Worm (Caenorhabditis elegans) whole organism, L4 larva: ENCODE results near the gene F27E5.5.

Experiments used
- D1046.2 ChIP-seq: fragments of 200-800 bp; sonication (Bioruptor generic); IDR thresholded peaks from 2 replicates; pipeline ENCODE4 v1.3.6; 2022; ENCODE audit warnings: missing genetic modification characterization, missing compliant biosample characterization
- F10B5.3 ChIP-seq: sonication (generic microtip); optimal IDR thresholded peaks from 2 replicates; lab custom pipeline; 2016; ENCODE audit warnings: mild to moderate bottlenecking, missing genetic modification characterization, missing compliant biosample characterization
- R02D3.7 ChIP-seq: fragments of 150-350 bp; sonication (generic microtip); optimal IDR thresholded peaks from 3 replicates; lab custom pipeline; 2014; ENCODE audit warnings: missing biosample characterization, missing genetic modification characterization
- Y48G9A.11 ChIP-seq: fragments of 200-800 bp; sonication (Bioruptor generic); IDR thresholded peaks from 2 replicates; pipeline ENCODE4 v1.3.6; 2022; ENCODE audit warnings: missing genetic modification reagents, missing genetic modification characterization, missing compliant biosample characterization
- Y75B8A.6 ChIP-seq: fragments of 200-800 bp; sonication (Bioruptor generic); IDR thresholded peaks from 2 replicates; pipeline ENCODE4 v1.3.6; 2022; ENCODE audit warnings: missing genetic modification reagents, missing genetic modification characterization, missing compliant biosample characterization
- ZK337.2 ChIP-seq: fragments of 200-800 bp; sonication (Bioruptor generic); IDR thresholded peaks from 2 replicates; pipeline ENCODE4 v1.3.6; 2022; ENCODE audit warnings: missing genetic modification reagents, missing genetic modification characterization, missing compliant biosample characterization
- ZK546.5 ChIP-seq, 2 experiments: sonication (generic microtip); optimal IDR thresholded peaks; 2 replicates each; lab custom pipeline; 2017; ENCODE audit warnings: missing biosample characterization in 2 of 2, missing genetic modification characterization in 2 of 2
- ceh-44 ChIP-seq: fragments of 200-800 bp; sonication (Bioruptor generic); IDR thresholded peaks from 2 replicates; pipeline ENCODE4 v1.3.6; 2022; ENCODE audit warnings: missing genetic modification reagents, missing genetic modification characterization, missing compliant biosample characterization
- ces-1 ChIP-seq: fragments of 150-350 bp; sonication (generic microtip); optimal IDR thresholded peaks from 4 replicates; lab custom pipeline; 2014; ENCODE audit warnings: missing biosample characterization, missing genetic modification reagents, missing genetic modification characterization
- ctbp-1 ChIP-seq: fragments of 200-800 bp; sonication (Bioruptor generic); IDR thresholded peaks from 2 replicates; pipeline ENCODE4 v1.3.6; 2022; ENCODE audit warnings: missing genetic modification reagents, missing genetic modification characterization, missing compliant biosample characterization
- dmd-6 ChIP-seq: fragments of 200-800 bp; sonication (Bioruptor generic); IDR thresholded peaks from 2 replicates; pipeline ENCODE4 v1.3.6; 2022; ENCODE audit warnings: missing genetic modification reagents, missing genetic modification characterization, missing compliant biosample characterization
- dmd-8 ChIP-seq: fragments of 200-800 bp; sonication (Bioruptor generic); IDR thresholded peaks from 2 replicates; pipeline ENCODE4 v1.3.6; 2022; ENCODE audit warnings: missing genetic modification characterization, missing compliant biosample characterization
- dpl-1 ChIP-seq: fragments of 150-350 bp; optimal IDR thresholded peaks from 2 replicates; lab custom pipeline; 2014; ENCODE audit warnings: missing biosample characterization, missing genetic modification reagents, missing genetic modification characterization
- egl-43 ChIP-seq: fragments of 200-800 bp; sonication (Bioruptor generic); IDR thresholded peaks from 2 replicates; pipeline ENCODE4 v1.3.6; 2022; ENCODE audit warnings: missing genetic modification reagents, missing genetic modification characterization, missing compliant biosample characterization
- hif-1 ChIP-seq, 2 experiments: sonication (generic microtip); optimal IDR thresholded peaks; 2 replicates each; lab custom pipeline; 2016 to 2017; ENCODE audit warnings: missing compliant biosample characterization in 2 of 2, missing genetic modification characterization in 2 of 2, missing genetic modification reagents in 2 of 2, missing genotype in 2 of 2, mild to moderate bottlenecking in 1 of 2
- lin-1 ChIP-seq: fragments of 200-800 bp; sonication (Bioruptor generic); IDR thresholded peaks from 2 replicates; pipeline ENCODE4 v1.3.6; 2022; ENCODE audit warnings: missing genetic modification reagents, missing genetic modification characterization, missing compliant biosample characterization
- lin-29 ChIP-seq: fragments of 200-800 bp; sonication (Bioruptor generic); IDR thresholded peaks from 2 replicates; pipeline ENCODE4 v1.3.6; 2022; ENCODE audit warnings: missing genetic modification reagents, missing genetic modification characterization, missing compliant biosample characterization
- lin-38 ChIP-seq: fragments of 200-800 bp; sonication (Bioruptor generic); IDR thresholded peaks from 2 replicates; pipeline ENCODE4 v1.3.6; 2022; ENCODE audit warnings: missing genetic modification reagents, missing genetic modification characterization, missing compliant biosample characterization
- lin-39 ChIP-seq: fragments of 150-350 bp; optimal IDR thresholded peaks from 2 replicates; lab custom pipeline; 2014; ENCODE audit warnings: missing biosample characterization, missing genetic modification reagents, missing genetic modification characterization
- lsy-2 ChIP-seq, 2 experiments: fragments of 150-350 bp in 1 of 2; sonication (generic microtip) in 1 of 2; optimal IDR thresholded peaks; 2 replicates each; lab custom pipeline; 2014 to 2017; ENCODE audit warnings: missing biosample characterization in 2 of 2, missing genetic modification characterization in 2 of 2
- mdl-1 ChIP-seq, 2 experiments: fragments of 150-350 bp in 1 of 2; sonication (generic microtip) in 1 of 2; optimal IDR thresholded peaks; 2 replicates each; lab custom pipeline; 2014 to 2017; ENCODE audit warnings: missing biosample characterization in 2 of 2, missing genetic modification characterization in 2 of 2
- mes-2 ChIP-seq: sonication (generic microtip); optimal IDR thresholded peaks from 2 replicates; lab custom pipeline; 2016; ENCODE audit warnings: missing genotype, mild to moderate bottlenecking, missing genetic modification characterization, missing compliant biosample characterization; ENCODE audit not compliant: poor library complexity, severe bottlenecking
- nhr-10 ChIP-seq: fragments of 150-350 bp; optimal IDR thresholded peaks from 2 replicates; lab custom pipeline; 2014; ENCODE audit warnings: missing biosample characterization, missing genetic modification characterization
- nhr-102 ChIP-seq: sonication (generic microtip); optimal IDR thresholded peaks from 2 replicates; lab custom pipeline; 2016; ENCODE audit warnings: mild to moderate bottlenecking, missing genetic modification characterization, moderate library complexity, missing compliant biosample characterization
- nhr-25 ChIP-seq: sonication (generic microtip); optimal IDR thresholded peaks from 2 replicates; lab custom pipeline; 2017; ENCODE audit warnings: missing genetic modification characterization, mild to moderate bottlenecking, missing compliant biosample characterization, antibody characterized with exemption, moderate library complexity, borderline replicate concordance; ENCODE audit not compliant: insufficient read depth
- nhr-42 ChIP-seq: fragments of 200-800 bp; sonication (Bioruptor generic); IDR thresholded peaks from 2 replicates; pipeline ENCODE4 v1.3.6; 2022; ENCODE audit warnings: missing genetic modification characterization, missing compliant biosample characterization
- nhr-6 ChIP-seq: fragments of 150-350 bp; optimal IDR thresholded peaks from 2 replicates; lab custom pipeline; 2014; ENCODE audit warnings: missing biosample characterization, missing genetic modification characterization
- pha-4 ChIP-seq, 2 experiments: fragments of 150-350 bp in 1 of 2; fragments of 200-800 bp in 1 of 2; sonication (Bioruptor generic) in 1 of 2; IDR thresholded peaks in 1 of 2; optimal IDR thresholded peaks in 1 of 2; 2 replicates each; pipeline versions ENCODE4 v1.3.6 to Lab custom; 2014 to 2022; ENCODE audit warnings: missing genetic modification characterization in 2 of 2, missing genetic modification reagents in 2 of 2, missing biosample characterization in 1 of 2, missing compliant biosample characterization in 1 of 2
- php-3 ChIP-seq: fragments of 200-800 bp; sonication (Bioruptor generic); IDR thresholded peaks from 2 replicates; pipeline ENCODE4 v1.3.6; 2022; ENCODE audit warnings: missing genetic modification reagents, missing genetic modification characterization, missing compliant biosample characterization
- rbr-2 ChIP-seq: sonication (generic microtip); optimal IDR thresholded peaks from 2 replicates; lab custom pipeline; 2016; ENCODE audit warnings: missing genotype, missing genetic modification characterization, missing compliant biosample characterization
- saeg-2 ChIP-seq: fragments of 200-800 bp; sonication (Bioruptor generic); IDR thresholded peaks from 2 replicates; pipeline ENCODE4 v1.3.6; 2022; ENCODE audit warnings: missing genetic modification reagents, missing genetic modification characterization, missing compliant biosample characterization
- snpc-4 ChIP-seq: fragments of 150-350 bp; optimal IDR thresholded peaks from 2 replicates; lab custom pipeline; 2014; ENCODE audit warnings: missing biosample characterization, missing genetic modification characterization
- spr-3 ChIP-seq: fragments of 200-800 bp; sonication (Bioruptor generic); optimal IDR thresholded peaks from 2 replicates; lab custom pipeline; 2018; ENCODE audit warnings: mild to moderate bottlenecking, missing genetic modification characterization, missing compliant biosample characterization
- unc-130 ChIP-seq: sonication (generic microtip); optimal IDR thresholded peaks from 2 replicates; lab custom pipeline; 2016; ENCODE audit warnings: missing genetic modification reagents, missing genetic modification characterization, missing compliant biosample characterization
- unc-39 ChIP-seq: sonication (generic microtip); optimal IDR thresholded peaks from 2 replicates; lab custom pipeline; 2017; ENCODE audit warnings: missing biosample characterization, missing genetic modification characterization
- zag-1 ChIP-seq: fragments of 150-350 bp; optimal IDR thresholded peaks from 2 replicates; lab custom pipeline; 2014; ENCODE audit warnings: missing biosample characterization, missing genetic modification characterization
- zip-2 ChIP-seq: fragments of 150-350 bp; optimal IDR thresholded peaks from 2 replicates; lab custom pipeline; 2014; ENCODE audit warnings: missing biosample characterization, missing genetic modification characterization
- ztf-11 ChIP-seq: fragments of 150-350 bp; optimal IDR thresholded peaks from 2 replicates; lab custom pipeline; 2014; ENCODE audit warnings: missing biosample characterization, missing genetic modification characterization
- ztf-7 ChIP-seq: fragments of 150-350 bp; optimal IDR thresholded peaks from 2 replicates; lab custom pipeline; 2014; ENCODE audit warnings: missing biosample characterization, missing genetic modification characterization

Gene F27E5.5

DNA sequence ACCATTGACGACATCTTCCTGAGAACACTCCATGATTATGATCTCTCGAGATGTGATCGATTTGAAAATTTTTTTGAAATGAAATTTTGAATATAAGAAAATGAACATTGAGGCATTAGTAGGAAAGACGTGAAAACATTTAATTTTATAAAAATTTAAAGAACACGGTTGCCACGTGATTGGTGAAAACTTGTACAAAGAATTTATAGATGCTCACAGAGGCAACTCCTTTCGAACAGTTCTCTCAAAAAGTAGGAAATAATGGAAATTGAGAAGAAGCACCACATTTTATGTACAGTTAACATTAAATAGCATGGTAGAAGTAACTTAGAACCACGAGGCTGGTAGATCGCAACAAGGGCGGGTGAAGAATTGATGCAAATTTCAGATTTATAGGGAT, 24.8 kb downstream of the F27E5.5 start, which contains the start of gene ZK945.6:
Gene ZK945.6 (minus strand): TSS at position 101 of the 400 bp plus-strand sequence.
- no peak for TF ChIP-seq lin-29
- TF ChIP-seq lin-39 (tag; lab: Kevin White, UChicago): no peak
- TF ChIP-seq ceh-44 (GFP tag; lab: Robert Waterston, UW): no peak
- TF ChIP-seq unc-130 (GFP tag; lab: Kevin White, UChicago): no peak
- no peak for TF ChIP-seq nhr-10 (tag; lab: Kevin White, UChicago)
- TF ChIP-seq lsy-2 (tag; optimal IDR thresholded peaks at IDR 0.05; lab: Kevin White, UChicago): no peak
- TF ChIP-seq dmd-8 (GFP tag; lab: Robert Waterston, UW): no peak
- no peak for TF ChIP-seq lin-38 (GFP tag; lab: Robert Waterston, UW)
- no peak for TF ChIP-seq php-3
- no peak for TF ChIP-seq ces-1 (GFP tag; lab: Kevin White, UChicago)
- no peak for TF ChIP-seq F10B5.3 (tag; lab: Kevin White, UChicago)
- TF ChIP-seq zag-1 (tag; lab: Kevin White, UChicago): no peak
- no peak for TF ChIP-seq dmd-6
- no peak for TF ChIP-seq hif-1 (tag; optimal IDR thresholded peaks at IDR 0.05; lab: Kevin White, UChicago)
- TF ChIP-seq snpc-4 (tag; lab: Kevin White, UChicago): no peak

DNA sequence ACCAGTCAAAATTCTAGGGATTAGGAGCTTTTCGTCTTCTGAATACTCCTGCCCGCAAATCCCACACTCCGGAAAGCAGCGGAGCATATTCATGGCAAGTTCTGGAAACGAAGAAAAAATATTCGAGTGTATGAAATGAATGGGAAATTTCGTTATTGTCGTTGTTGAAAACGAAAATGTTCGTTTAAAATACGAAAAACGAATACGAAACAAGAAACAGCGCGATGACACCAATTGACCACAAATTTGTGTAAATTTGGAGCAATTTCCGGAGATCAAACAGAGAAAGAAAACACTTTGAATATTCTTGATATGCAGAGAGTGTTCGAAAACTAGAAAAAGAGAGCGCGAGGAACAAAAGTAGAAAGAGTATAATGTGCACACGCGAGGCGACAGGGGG, 26.1 kb downstream of the F27E5.5 start, which contains the start of gene ZK945.4:
Gene ZK945.4 (minus strand): TSS at position 101 of the 400 bp plus-strand sequence.
- TF ChIP-seq zip-2 (tag; lab: Kevin White, UChicago) (no peak), ctbp-1 (GFP tag; lab: Robert Waterston, UW) (no peak), unc-39 (tag; lab: Kevin White, UChicago) (no peak), nhr-25 (tag; lab: Kevin White, UChicago) (no peak), Y48G9A.11 (GFP tag; lab: Robert Waterston, UW) (no peak), egl-43 (GFP tag; lab: Robert Waterston, UW) (no peak), dmd-8 (GFP tag; lab: Robert Waterston, UW) (no peak), mdl-1 (tag; optimal IDR thresholded peaks at IDR 0.05; lab: Kevin White, UChicago) (no peak), nhr-6 (tag; lab: Kevin White, UChicago) (no peak), ZK337.2 (GFP tag; lab: Robert Waterston, UW) (no peak), saeg-2 (no peak), ZK546.5 (tag; optimal IDR thresholded peaks at IDR 0.05; lab: Kevin White, UChicago) (no peak), ztf-7 (no peak), Y75B8A.6 (GFP tag; lab: Robert Waterston, UW) (no peak), D1046.2 (GFP tag; lab: Robert Waterston, UW) (no peak), lin-1 (no peak)

DNA sequence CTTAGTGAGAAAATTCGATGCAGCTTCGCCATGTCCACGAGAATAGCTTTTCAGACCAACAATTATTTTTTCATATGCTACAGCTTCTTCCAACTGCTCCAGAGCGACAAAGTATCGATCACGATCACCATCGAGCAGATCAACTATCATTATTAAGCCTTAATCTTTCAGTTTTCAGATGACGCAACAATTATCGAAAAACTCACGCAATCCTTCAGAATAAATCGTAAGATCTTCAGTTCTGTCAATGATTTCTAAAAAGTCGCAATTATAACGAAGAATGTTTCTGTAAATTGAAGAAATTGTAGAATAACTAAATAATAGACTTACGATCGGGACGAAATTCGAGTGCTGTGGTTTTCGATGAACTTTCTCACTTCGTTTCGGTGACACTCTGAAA, 28.4 kb downstream of the F27E5.5 start:
- TF ChIP-seq ztf-11 (tag; lab: Kevin White, UChicago): no peak
- TF ChIP-seq nhr-42 (GFP tag; lab: Robert Waterston, UW): no peak
- TF ChIP-seq rbr-2 (tag; lab: Kevin White, UChicago): no peak

DNA sequence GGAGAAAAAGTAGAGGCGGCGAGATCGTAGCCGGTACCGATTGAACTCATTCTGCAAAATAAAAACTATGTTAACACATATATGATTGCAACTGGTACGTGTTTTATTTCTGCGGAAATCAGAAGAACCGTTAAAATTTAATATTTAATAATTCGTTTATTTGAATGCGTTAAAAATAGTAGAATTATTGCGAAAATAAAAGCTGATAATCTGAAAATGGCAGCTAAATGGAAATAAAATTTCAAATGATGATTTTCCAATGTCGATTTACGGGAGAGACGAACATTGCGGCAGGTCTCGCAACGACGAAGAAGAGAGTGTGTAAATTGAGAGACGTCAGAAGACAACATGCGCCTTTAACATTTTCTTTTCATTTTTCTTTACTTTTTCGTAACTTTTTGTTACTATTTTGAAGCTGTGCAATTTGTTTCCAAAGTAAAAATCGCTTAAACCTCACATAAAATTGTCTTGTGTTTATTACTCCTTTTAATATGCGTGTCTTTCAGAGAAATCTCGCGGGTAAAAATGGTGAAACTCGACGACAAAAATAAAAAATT, 31.8 kb downstream of the F27E5.5 start, which contains the start of the genes pas-7 and puf-12:
Gene pas-7 (minus strand): TSS at position 51 of the 557 bp plus-strand sequence.
Gene puf-12 (plus strand): TSS at position 507 of the 557 bp plus-strand sequence.
- TF ChIP-seq spr-3 (no peak), pha-4 (GFP tag; IDR thresholded peaks at IDR 0.05; lab: Robert Waterston, UW) (no peak), pha-4 (tag; optimal IDR thresholded peaks at IDR 0.05; lab: Kevin White, UChicago) (peak; percentile 65), nhr-6 (tag; lab: Kevin White, UChicago) (peak; percentile 65), mes-2 (tag; lab: Kevin White, UChicago) (peak; percentile 64), R02D3.7 (peak; percentile 38), unc-39 (tag; lab: Kevin White, UChicago) (no peak), dpl-1 (peak; percentile 12), mdl-1 (tag; optimal IDR thresholded peaks at IDR 0.05; lab: Kevin White, UChicago) (no peak), lsy-2 (tag; optimal IDR thresholded peaks at IDR 0.05; lab: Kevin White, UChicago) (peak in 1 of 2 experiments; percentile 66), nhr-102 (tag; lab: Kevin White, UChicago) (no peak), Y48G9A.11 (GFP tag; lab: Robert Waterston, UW) (no peak)
